Worm (Caenorhabditis elegans) whole organism, L3 larva: Measurements from ENCODE around the gene math-7.

Experiments used
- R02D3.7 ChIP-seq: fragments of 150-350 bp; optimal IDR thresholded peaks from 2 replicates; lab custom pipeline; 2014; ENCODE audit warnings: missing biosample characterization, missing genetic modification characterization
- ama-1 ChIP-seq: fragments of 150-350 bp; optimal IDR thresholded peaks from 2 replicates; lab custom pipeline; 2018
- nhr-76 ChIP-seq: fragments of 150-350 bp; sonication (generic microtip); optimal IDR thresholded peaks from 5 replicates; lab custom pipeline; 2014; ENCODE audit warnings: missing biosample characterization, missing genetic modification characterization

ce11 chrII:1912741-1913140, 26.5 kb upstream of the math-7 start, which contains the start of gene math-31:
- TF ChIP-seq R02D3.7 (tag; lab: Kevin White, UChicago) (no peak), nhr-76 (tag; lab: Kevin White, UChicago) (no peak), ama-1 (lab: Kevin White, UChicago) (no peak)
